Worm (Caenorhabditis elegans) whole organism, L3 larva: ENCODE data around the gene sdz-38.

Experiments used
- egl-27 ChIP-seq: sonication (generic microtip); optimal IDR thresholded peaks from 4 replicates; lab custom pipeline; 2017; ENCODE audit warnings: missing biosample characterization, missing genetic modification reagents, missing genetic modification characterization
- elt-1 ChIP-seq: fragments of 150-350 bp; optimal IDR thresholded peaks from 2 replicates; lab custom pipeline; 2014; ENCODE audit warnings: missing biosample characterization, missing genetic modification characterization
- fkh-10 ChIP-seq: sonication (generic microtip); optimal IDR thresholded peaks from 2 replicates; lab custom pipeline; 2017; ENCODE audit warnings: missing biosample characterization, missing genetic modification reagents, missing genetic modification characterization
- fos-1 ChIP-seq: fragments of 150-350 bp; optimal IDR thresholded peaks from 2 replicates; lab custom pipeline; 2014; ENCODE audit warnings: missing biosample characterization, missing genetic modification characterization
- nhr-237 ChIP-seq: fragments of 150-350 bp; optimal IDR thresholded peaks from 2 replicates; lab custom pipeline; 2014; ENCODE audit warnings: missing biosample characterization, missing genetic modification characterization
- nhr-28 ChIP-seq: fragments of 150-350 bp; optimal IDR thresholded peaks from 2 replicates; lab custom pipeline; 2014; ENCODE audit warnings: missing biosample characterization, missing genetic modification characterization
- nhr-77 ChIP-seq: fragments of 150-350 bp; optimal IDR thresholded peaks from 2 replicates; lab custom pipeline; 2014; ENCODE audit warnings: missing biosample characterization, missing genetic modification characterization
- sea-2 ChIP-seq: fragments of 150-350 bp; sonication (generic microtip); optimal IDR thresholded peaks from 4 replicates; lab custom pipeline; 2014; ENCODE audit warnings: missing biosample characterization, missing genetic modification reagents, missing genetic modification characterization
- snpc-4 ChIP-seq: fragments of 150-350 bp; optimal IDR thresholded peaks from 2 replicates; lab custom pipeline; 2014; ENCODE audit warnings: missing biosample characterization, missing genetic modification characterization
- ztf-11 ChIP-seq: fragments of 150-350 bp; optimal IDR thresholded peaks from 2 replicates; lab custom pipeline; 2014; ENCODE audit warnings: missing biosample characterization, missing genetic modification characterization

ce11 chrII:9935044-9935599, 46.5 kb downstream of the sdz-38 start:
- TF ChIP-seq fkh-10: no peak
- TF ChIP-seq ztf-11 (tag; lab: Kevin White, UChicago): no peak
- TF ChIP-seq nhr-77 (tag; lab: Kevin White, UChicago): no peak
- TF ChIP-seq egl-27 (tag; lab: Kevin White, UChicago): no peak
- no peak for TF ChIP-seq nhr-28 (tag; lab: Kevin White, UChicago)
- no peak for TF ChIP-seq sea-2 (GFP tag; lab: Kevin White, UChicago)
- TF ChIP-seq elt-1 (tag; lab: Kevin White, UChicago): no peak
- no peak for TF ChIP-seq nhr-237 (tag; lab: Kevin White, UChicago)
- no peak for TF ChIP-seq snpc-4 (tag; lab: Kevin White, UChicago)
- no peak for TF ChIP-seq fos-1 (tag; lab: Kevin White, UChicago)
